Fruit fly (Drosophila melanogaster): Measurements from ENCODE around the gene CG12523.

The CG12523 gene

DNA sequence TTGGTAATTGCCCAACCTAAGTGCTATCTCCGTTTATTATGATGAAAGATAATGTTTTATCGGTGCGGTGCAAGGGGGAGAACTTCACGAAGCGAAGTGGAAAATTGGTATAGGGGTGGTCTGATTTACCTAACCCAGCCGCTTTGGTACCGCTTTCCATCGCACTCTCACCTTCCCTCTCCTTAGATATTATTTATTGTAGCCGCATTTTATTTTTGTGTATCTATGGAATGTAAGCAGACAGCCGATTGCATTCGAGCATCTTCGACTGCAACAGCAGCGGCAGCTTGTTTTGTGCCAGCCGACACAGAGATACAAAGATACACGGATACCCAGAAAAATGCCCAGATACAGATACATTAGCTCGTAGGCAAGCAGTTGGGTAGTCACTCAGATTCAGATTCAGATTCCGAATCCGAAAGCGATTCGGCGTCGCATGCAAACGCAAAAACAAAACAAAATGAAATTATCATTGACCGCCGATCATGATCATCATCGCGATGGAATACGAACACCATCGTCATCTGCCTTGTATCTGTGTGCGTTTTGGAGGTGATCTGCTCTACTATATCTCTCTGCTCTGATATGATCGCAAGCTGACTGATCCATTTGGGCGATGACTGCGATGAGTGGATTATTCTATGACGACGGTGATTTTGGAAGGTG, 47.9 kb downstream of the CG12523 start:
- TF ChIP-seq CG32121 (GFP tag; IDR thresholded peaks at IDR 0.05) = 0 out of 2 replicates have a peak, but pooled peaks have one; percentile 29
- TF ChIP-seq CG8159 (tag; optimal IDR thresholded peaks at IDR 0.05) = no peak

DNA sequence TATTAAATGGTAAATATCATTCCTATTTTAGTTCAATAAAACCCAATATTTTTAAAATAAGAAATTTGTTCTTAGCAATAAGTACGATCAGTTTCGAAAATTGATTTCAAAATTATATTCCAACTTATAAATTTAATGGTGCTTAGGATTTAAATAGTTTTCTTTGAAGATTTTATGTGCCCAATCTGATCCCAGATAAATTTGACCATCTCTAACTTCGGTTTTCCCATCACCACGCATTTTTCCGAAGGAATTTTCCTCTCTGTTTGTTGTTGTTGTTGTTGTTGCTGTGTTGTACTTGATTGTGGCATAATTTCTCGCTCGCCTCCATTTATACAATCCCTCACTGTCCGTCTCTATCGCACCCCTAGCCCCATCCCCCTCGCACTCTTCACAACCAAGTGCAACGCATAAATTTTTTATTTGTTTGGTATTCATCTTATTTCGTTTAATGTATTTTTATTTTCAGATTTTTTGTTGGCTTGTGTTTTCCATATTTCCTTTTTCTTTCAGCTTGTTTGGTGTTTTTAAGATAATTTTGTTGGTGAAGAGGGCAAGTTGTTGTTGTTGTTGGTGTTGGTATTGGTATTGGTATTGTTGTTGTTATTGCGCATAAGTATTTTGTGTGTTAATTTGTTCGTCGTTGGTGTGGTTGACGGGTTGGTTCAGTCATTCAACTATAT, 48.8 kb downstream of the CG12523 start:
- peak; percentile 40 for TF ChIP-seq EcR (GFP tag; optimal IDR thresholded peaks at IDR 0.05)
- TF ChIP-seq CG32121 (GFP tag; IDR thresholded peaks at IDR 0.05) = peak; percentile 48; the same call in 1 of the 2 replicates
- no peak for TF ChIP-seq Snoo (tag; optimal IDR thresholded peaks at IDR 0.05)
- peak; percentile 19; the same call in 1 of the 3 replicates for TF ChIP-seq fd96Ca (GFP tag; IDR thresholded peaks at IDR 0.05)
- no peak for TF ChIP-seq Ets98B (GFP tag; IDR thresholded peaks at IDR 0.05)
- TF ChIP-seq CG4496 (GFP tag; IDR thresholded peaks at IDR 0.05) = 0 out of 3 replicates have a peak, but pooled peaks have one; percentile 7
- TF ChIP-seq CG17806 (tag; optimal IDR thresholded peaks at IDR 0.05) = peak; percentile 32
- no peak for TF ChIP-seq CG13204 (GFP tag; optimal IDR thresholded peaks at IDR 0.05)
- TF ChIP-seq CG8301 (tag; optimal IDR thresholded peaks at IDR 0.05) = no peak

DNA sequence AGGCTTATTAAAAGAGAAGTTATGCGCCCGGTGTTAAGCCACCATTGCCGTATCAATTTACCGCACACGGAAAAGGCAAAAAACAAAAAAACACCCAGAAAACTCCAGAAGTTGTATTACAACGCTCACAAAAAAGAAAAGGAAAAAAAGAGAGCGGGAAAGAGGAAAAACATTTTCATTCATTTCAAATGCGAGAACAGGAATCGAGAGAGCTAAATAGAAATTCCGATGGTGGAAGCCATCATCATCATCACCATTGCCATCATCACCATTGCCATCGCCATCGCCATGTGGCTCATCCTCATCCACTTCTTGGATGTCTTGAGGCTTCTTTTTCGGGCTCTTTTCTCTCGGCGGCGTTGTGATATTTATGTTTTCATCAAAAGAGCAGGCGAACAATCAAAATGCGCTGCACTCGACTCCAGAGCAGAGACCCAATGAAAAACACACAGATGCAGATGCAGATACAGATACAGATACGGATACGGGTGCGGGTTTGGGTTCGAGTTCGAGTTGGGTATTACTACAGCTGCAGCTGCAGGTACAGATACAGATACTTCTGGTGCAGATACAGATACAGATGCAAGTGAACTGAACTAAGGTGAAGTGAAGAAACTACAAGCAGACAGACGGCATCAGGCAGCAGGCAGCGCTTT, 50.2 kb downstream of the CG12523 start:
- TF ChIP-seq Pif1B (GFP tag; optimal IDR thresholded peaks at IDR 0.05) (no peak), CG9948 (tag; optimal IDR thresholded peaks at IDR 0.05) (no peak), CG8159 (tag; optimal IDR thresholded peaks at IDR 0.05) (no peak), gl (tag; optimal IDR thresholded peaks at IDR 0.05) (peak; percentile 23), EcR (GFP tag; optimal IDR thresholded peaks at IDR 0.05) (peak; percentile 91), CG34367 (tag; optimal IDR thresholded peaks at IDR 0.05) (no peak), CG17806 (tag; optimal IDR thresholded peaks at IDR 0.05) (no peak), CG14655 (GFP tag; optimal IDR thresholded peaks at IDR 0.05) (no peak), CG10348 (GFP tag; IDR thresholded peaks at IDR 0.05) (no peak), fd96Ca (GFP tag; IDR thresholded peaks at IDR 0.05) (0 out of 3 replicates have a peak, but pooled peaks have one; percentile 21), CG4496 (GFP tag; IDR thresholded peaks at IDR 0.05) (no peak), CG13204 (GFP tag; optimal IDR thresholded peaks at IDR 0.05) (peak; percentile 14), CG32121 (GFP tag; IDR thresholded peaks at IDR 0.05) (no peak), CG12605 (GFP tag; IDR thresholded peaks at IDR 0.05) (no peak; the same call in 1 of the 2 replicates), Ets98B (GFP tag; IDR thresholded peaks at IDR 0.05) (no peak), Snoo (tag; optimal IDR thresholded peaks at IDR 0.05) (no peak)

DNA sequence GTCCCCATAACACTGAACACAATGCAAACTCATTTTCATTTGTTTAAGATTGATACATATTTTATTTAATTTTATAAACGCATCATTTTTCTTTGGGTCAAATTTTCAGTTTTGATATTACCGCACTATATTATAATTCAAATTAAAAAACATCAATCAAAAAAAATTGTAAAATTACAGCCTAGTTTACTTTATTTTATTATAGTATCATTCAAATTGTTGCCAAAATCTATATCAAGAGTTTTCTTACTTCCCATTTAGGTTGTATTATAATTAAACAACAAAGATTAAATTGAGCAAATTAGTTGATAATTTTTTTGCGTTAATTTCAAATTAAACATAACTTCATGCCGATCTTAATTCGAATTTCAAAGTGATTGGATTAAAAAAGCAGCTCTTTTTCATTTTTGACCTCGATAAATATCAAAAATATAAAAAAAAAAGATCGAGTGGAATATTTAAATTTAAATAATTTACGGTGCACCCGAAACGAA, 50.9 kb downstream of the CG12523 start:
- TF ChIP-seq Pif1A (GFP tag; optimal IDR thresholded peaks at IDR 0.05) = peak; percentile 16
- TF ChIP-seq D1 (tag; optimal IDR thresholded peaks at IDR 0.05) = peak; percentile 91
- peak; percentile 89 for TF ChIP-seq CG8159 (tag; optimal IDR thresholded peaks at IDR 0.05)
- no peak for TF ChIP-seq CG10348 (GFP tag; IDR thresholded peaks at IDR 0.05)
- no peak for TF ChIP-seq gl (tag; optimal IDR thresholded peaks at IDR 0.05)
- TF ChIP-seq Ets98B (GFP tag; IDR thresholded peaks at IDR 0.05) = no peak
- TF ChIP-seq Snoo (tag; optimal IDR thresholded peaks at IDR 0.05) = peak; percentile 73
- no peak for TF ChIP-seq CG13204 (GFP tag; optimal IDR thresholded peaks at IDR 0.05)
- no peak for TF ChIP-seq CG32121 (GFP tag; IDR thresholded peaks at IDR 0.05)
- TF ChIP-seq CG4496 (GFP tag; IDR thresholded peaks at IDR 0.05) = peak; percentile 8; the same call in 2 of the 3 replicates
- peak; percentile 76 for TF ChIP-seq CG14655 (GFP tag; optimal IDR thresholded peaks at IDR 0.05)
- peak; percentile 72 for TF ChIP-seq CG17806 (tag; optimal IDR thresholded peaks at IDR 0.05)
- no peak for TF ChIP-seq EcR (GFP tag; optimal IDR thresholded peaks at IDR 0.05)
- TF ChIP-seq rn (GFP tag; IDR thresholded peaks at IDR 0.05) = no peak
- TF ChIP-seq CG15710 (tag; optimal IDR thresholded peaks at IDR 0.05) = peak; percentile 72
- TF ChIP-seq CG8301 (tag; optimal IDR thresholded peaks at IDR 0.05) = peak; percentile 54
- no peak for TF ChIP-seq Pif1B (GFP tag; optimal IDR thresholded peaks at IDR 0.05)
- TF ChIP-seq CG9948 (tag; optimal IDR thresholded peaks at IDR 0.05) = peak; percentile 87
- no peak for TF ChIP-seq CG12605 (GFP tag; IDR thresholded peaks at IDR 0.05)
- no peak for TF ChIP-seq fd96Ca (GFP tag; IDR thresholded peaks at IDR 0.05)
- TF ChIP-seq CG34367 (tag; optimal IDR thresholded peaks at IDR 0.05) = peak; percentile 63

Data from whole organism, pupa.